Fruit fly (Drosophila melanogaster): ENCODE measurements around the gene Keap1.

Keap1 gene

dm6 chr3R:17078961-17079858 is 535 bp downstream of the Keap1 start (continued):
- TF ChIP-seq sens (GFP tag) (peak; percentile 52), CG15696 (tag; optimal IDR thresholded peaks at IDR 0.05) (peak; percentile 27), CG4360 (GFP tag; IDR thresholded peaks at IDR 0.05) (peak; percentile 42), CG18599 (GFP tag; optimal IDR thresholded peaks at IDR 0.05) (no peak), ac (GFP tag; optimal IDR thresholded peaks at IDR 0.05) (peak; percentile 61), fd64A (GFP tag; optimal IDR thresholded peaks at IDR 0.05) (peak; percentile 67), Med (GFP tag) (peak; percentile 87), CG3407 (GFP tag; optimal IDR thresholded peaks at IDR 0.05) (no peak), Sox100B (GFP tag; optimal IDR thresholded peaks at IDR 0.05) (peak; percentile 43), grau (tag; optimal IDR thresholded peaks at IDR 0.05) (peak; percentile 63), Hr78 (GFP tag; optimal IDR thresholded peaks at IDR 0.05) (peak in 1 of 2 experiments; percentile 83), ranshi (GFP tag; IDR thresholded peaks at IDR 0.05) (peak; percentile 18; the same call in 1 of the 2 replicates), CG14014 (GFP tag; IDR thresholded peaks at IDR 0.05) (no peak), ind (GFP tag; optimal IDR thresholded peaks at IDR 0.05) (no peak), CG17328 (GFP tag; IDR thresholded peaks at IDR 0.05) (0 out of 2 replicates have a peak, but pooled peaks have one; percentile 32), CG18476 (GFP tag; optimal IDR thresholded peaks at IDR 0.05) (no peak), B-H2 (GFP tag; optimal IDR thresholded peaks at IDR 0.05) (no peak), unpg (GFP tag; optimal IDR thresholded peaks at IDR 0.05) (peak; percentile 23), CG2889 (GFP tag; IDR thresholded peaks at IDR 0.05) (no peak), CG42726 (GFP tag; IDR thresholded peaks at IDR 0.05; ENCODE audit: partially characterized antibody) (no peak), Oli (tag; optimal IDR thresholded peaks at IDR 0.05) (no peak), CG1529 (GFP tag; optimal IDR thresholded peaks at IDR 0.05) (peak; percentile 11), Poxn (GFP tag; IDR thresholded peaks at IDR 0.05) (no peak), CG8359 (GFP tag; optimal IDR thresholded peaks at IDR 0.05; ENCODE audit: borderline replicate concordance) (peak; percentile 34), CG16813 (GFP tag; IDR thresholded peaks at IDR 0.05; ENCODE audit: partially characterized antibody) (no peak), bbx (GFP tag; IDR thresholded peaks at IDR 0.05; ENCODE audit: partially characterized antibody) (no peak), disco-r (GFP tag; optimal IDR thresholded peaks at IDR 0.05) (no peak), psq (GFP tag; optimal IDR thresholded peaks at IDR 0.05) (no peak), CG10979 (tag; optimal IDR thresholded peaks at IDR 0.05) (no peak), pan (optimal IDR thresholded peaks at IDR 0.05) (no peak), pan (GFP tag; optimal IDR thresholded peaks at IDR 0.05 in 1 of 2, IDR thresholded peaks at IDR 0.05 in 1 of 2) (peak in 1 of 2 experiments; percentile 38), Rfx (GFP tag; IDR thresholded peaks at IDR 0.05) (peak; percentile 35; the same call in 1 of the 2 replicates), mld (GFP tag; IDR thresholded peaks at IDR 0.05; ENCODE audit: partially characterized antibody) (no peak), CG11398 (GFP tag; optimal IDR thresholded peaks at IDR 0.05) (no peak), CG17568 (GFP tag; optimal IDR thresholded peaks at IDR 0.05) (peak; percentile 28), lab (GFP tag; optimal IDR thresholded peaks at IDR 0.05) (peak; percentile 56), pnt (GFP tag; optimal IDR thresholded peaks at IDR 0.05) (no peak), CG4282 (GFP tag; optimal IDR thresholded peaks at IDR 0.05) (no peak)

- no peak for TF ChIP-seq Atf3 (GFP tag; optimal IDR thresholded peaks at IDR 0.05)
- no peak for TF ChIP-seq pho (GFP tag; optimal IDR thresholded peaks at IDR 0.05)
- peak; percentile 84 for TF ChIP-seq twi (tag; optimal IDR thresholded peaks at IDR 0.05)
- peak; percentile 20; the same call in 1 of the 2 replicates for TF ChIP-seq unc-4 (GFP tag; IDR thresholded peaks at IDR 0.05; ENCODE audit: partially characterized antibody)
- peak; percentile 61; the same call in 1 of the 2 replicates for TF ChIP-seq Adf1 (GFP tag; IDR thresholded peaks at IDR 0.05)
- TF ChIP-seq z (GFP tag; IDR thresholded peaks at IDR 0.05): no peak
- TF ChIP-seq sr (GFP tag; IDR thresholded peaks at IDR 0.05): peak; percentile 42; the same call in 1 of the 3 replicates
- TF ChIP-seq Gug (GFP tag; IDR thresholded peaks at IDR 0.05): no peak
- peak in 1 of 2 experiments; percentile 51 for TF ChIP-seq crp (GFP tag; optimal IDR thresholded peaks at IDR 0.05)
- TF ChIP-seq zfh2 (GFP tag; optimal IDR thresholded peaks at IDR 0.05): no peak
- 0 out of 2 replicates have a peak, but pooled peaks have one; percentile 29 for TF ChIP-seq bbx (GFP tag; IDR thresholded peaks at IDR 0.05; ENCODE audit: partially characterized antibody)
- TF ChIP-seq sima (GFP tag; optimal IDR thresholded peaks at IDR 0.05): no peak
- peak; percentile 38 for TF ChIP-seq B-H2 (GFP tag; optimal IDR thresholded peaks at IDR 0.05)
Measured at dm6 chr3R:17077968-17078417, 1.8 kb downstream of the Keap1 start.

Data from whole organism, embryonic.